Worm (Caenorhabditis elegans): ENCODE measurements around the gene F01G10.4.

ce11 chrIV:10243276-10243675 lies 10.9 kb upstream of the F01G10.4 start, which contains the start of gene tkt-1:
- TF ChIP-seq mxl-1 (tag; optimal IDR thresholded peaks at IDR 0.05) (no peak), ceh-58 (GFP tag; IDR thresholded peaks at IDR 0.05) (no peak), athp-1 (tag; optimal IDR thresholded peaks at IDR 0.05) (no peak), madf-8 (GFP tag; conservative IDR thresholded peaks at IDR 0.05) (no peak), bed-2 (GFP tag; IDR thresholded peaks at IDR 0.05) (no peak), ztf-18 (tag; optimal IDR thresholded peaks at IDR 0.05) (no peak), K12H6.12 (tag; optimal IDR thresholded peaks at IDR 0.05) (no peak), unc-62 (GFP tag; optimal IDR thresholded peaks at IDR 0.05) (no peak), F23B12.7 (tag; optimal IDR thresholded peaks at IDR 0.05; ENCODE audit: insufficient read depth) (no peak), cebp-1 (GFP tag; IDR thresholded peaks at IDR 0.05) (no peak), cebp-1 (tag; optimal IDR thresholded peaks at IDR 0.05) (peak; percentile 4), ets-4 (GFP tag; optimal IDR thresholded peaks at IDR 0.05) (peak; percentile 26), B0019.2 (GFP tag; conservative IDR thresholded peaks at IDR 0.05) (no peak), ceh-100 (GFP tag; IDR thresholded peaks at IDR 0.05) (no peak), F10E7.11 (tag; optimal IDR thresholded peaks at IDR 0.05) (no peak)
